Fruit fly (Drosophila melanogaster): ENCODE measurements around the gene PTPMT1.

PTPMT1 gene

dm6 chr3R:23788406-23789021 is 30.4 kb downstream of the PTPMT1 start:
- TF ChIP-seq CG8478 (optimal IDR thresholded peaks at IDR 0.05), result no peak
- peak in 1 of 2 experiments; percentile 70 for TF ChIP-seq EcR (GFP tag; optimal IDR thresholded peaks at IDR 0.05)

dm6 chr3R:23789584-23789983 is 31.4 kb downstream of the PTPMT1 start:
- no peak for TF ChIP-seq EcR (GFP tag; optimal IDR thresholded peaks at IDR 0.05)
- no peak for TF ChIP-seq usp (GFP tag; optimal IDR thresholded peaks at IDR 0.05)
- no peak for TF ChIP-seq CG8478 (optimal IDR thresholded peaks at IDR 0.05)
- no peak for TF ChIP-seq pan (optimal IDR thresholded peaks at IDR 0.05)
- no peak for TF ChIP-seq Dll (optimal IDR thresholded peaks at IDR 0.05)
- no peak for TF ChIP-seq psq (optimal IDR thresholded peaks at IDR 0.05)

dm6 chr3R:23790483-23791175 is 32.5 kb downstream of the PTPMT1 start:
- TF ChIP-seq CG8478 (optimal IDR thresholded peaks at IDR 0.05), result no peak
- no peak for TF ChIP-seq usp (GFP tag; optimal IDR thresholded peaks at IDR 0.05)
- no peak for TF ChIP-seq psq (optimal IDR thresholded peaks at IDR 0.05)
- no peak for TF ChIP-seq pan (optimal IDR thresholded peaks at IDR 0.05)
- TF ChIP-seq Dll (optimal IDR thresholded peaks at IDR 0.05), result no peak
- TF ChIP-seq EcR (GFP tag; optimal IDR thresholded peaks at IDR 0.05), result no peak

- TF ChIP-seq Dll (optimal IDR thresholded peaks at IDR 0.05) (no peak), pan (optimal IDR thresholded peaks at IDR 0.05) (peak; percentile 6)
These were observed 33.4 kb downstream of the PTPMT1 start for dm6 chr3R:23791491-23791890.

dm6 chr3R:23803668-23804067 is 45.5 kb downstream of the PTPMT1 start, which contains the start of gene CG34355:
CG34355 (plus strand) TSS chr3R:23803859.
- no peak for TF ChIP-seq EcR (GFP tag; optimal IDR thresholded peaks at IDR 0.05)
- TF ChIP-seq usp (GFP tag; optimal IDR thresholded peaks at IDR 0.05), result no peak

Measured in whole organism.